Fruit fly (Drosophila melanogaster) whole organism, adult: ENCODE data around the gene CG13123.
A peak's percentile ranks its signal among the peaks of the same experiment; 100 is the strongest.

ENCODE experiments used
- CG11617 ChIP-seq: fragments of 200-800 bp; sonication (Bioruptor generic); optimal IDR thresholded peaks from 2 replicates; lab custom pipeline; 2017; ENCODE audit warnings: mild to moderate bottlenecking, missing biosample characterization, missing genetic modification reagents, missing genetic modification characterization
- CG12768 ChIP-seq: fragments of 200-800 bp; sonication (Bioruptor generic); optimal IDR thresholded peaks from 2 replicates; lab custom pipeline; 2017; ENCODE audit warnings: missing biosample characterization, missing genetic modification characterization, mild to moderate bottlenecking, moderate library complexity, missing genetic modification reagents
- CG14711 ChIP-seq: fragments of 200-800 bp; sonication (Bioruptor generic); optimal IDR thresholded peaks from 2 replicates; lab custom pipeline; 2018; ENCODE audit warnings: missing biosample characterization, mild to moderate bottlenecking, missing genetic modification characterization, moderate library complexity
- CG1620 ChIP-seq: fragments of 200-800 bp; sonication (Bioruptor generic); optimal IDR thresholded peaks from 2 replicates; lab custom pipeline; 2016; ENCODE audit warnings: missing biosample characterization, missing genetic modification characterization
- CG33017 ChIP-seq: fragments of 200-800 bp; sonication (Bioruptor generic); optimal IDR thresholded peaks from 2 replicates; lab custom pipeline; 2018; ENCODE audit warnings: missing biosample characterization, mild to moderate bottlenecking, missing genetic modification characterization, moderate library complexity
- CG5204 ChIP-seq: fragments of 200-800 bp; sonication (Bioruptor generic); optimal IDR thresholded peaks from 2 replicates; lab custom pipeline; 2016; ENCODE audit warnings: missing biosample characterization, missing genetic modification characterization
- CG7045 ChIP-seq: fragments of 200-800 bp; sonication (Bioruptor generic); optimal IDR thresholded peaks from 2 replicates; lab custom pipeline; 2017; ENCODE audit warnings: missing biosample characterization, mild to moderate bottlenecking, missing genetic modification characterization
- CG7101 ChIP-seq: fragments of 200-800 bp; sonication (Bioruptor generic); optimal IDR thresholded peaks from 2 replicates; lab custom pipeline; 2018; ENCODE audit warnings: missing biosample characterization, mild to moderate bottlenecking, missing genetic modification characterization, moderate library complexity
- Clk ChIP-seq: fragments of 200-800 bp; sonication (Bioruptor generic); optimal IDR thresholded peaks from 2 replicates; lab custom pipeline; 2017; ENCODE audit warnings: missing biosample characterization, missing genetic modification characterization
- Crg-1 ChIP-seq: fragments of 200-800 bp; sonication (Bioruptor generic); optimal IDR thresholded peaks from 2 replicates; lab custom pipeline; 2016; ENCODE audit warnings: missing biosample characterization, missing genetic modification characterization
- Hr96 ChIP-seq: fragments of 200-800 bp; sonication (Bioruptor generic); optimal IDR thresholded peaks from 2 replicates; lab custom pipeline; 2016; ENCODE audit warnings: missing biosample characterization, missing genetic modification characterization
- Mnt ChIP-seq: fragments of 200-800 bp; sonication (Bioruptor generic); optimal IDR thresholded peaks from 2 replicates; lab custom pipeline; 2016; ENCODE audit warnings: missing biosample characterization, mild to moderate bottlenecking, missing genetic modification characterization
- bab1 ChIP-seq: fragments of 200-800 bp; sonication (Bioruptor generic); optimal IDR thresholded peaks from 3 replicates; lab custom pipeline; 2019; ENCODE audit warnings: missing biosample characterization, mild to moderate bottlenecking, missing genetic modification characterization, moderate library complexity
- cic ChIP-seq: fragments of 200-800 bp; sonication (Bioruptor generic); optimal IDR thresholded peaks from 2 replicates; lab custom pipeline; 2017; ENCODE audit warnings: missing biosample characterization, mild to moderate bottlenecking, missing genetic modification characterization, moderate library complexity
- cnc ChIP-seq, 2 experiments: fragments of >200 bp; optimal IDR thresholded peaks; 2 replicates each; lab custom pipeline; 2017
- kay ChIP-seq: fragments of 200-800 bp; sonication (Bioruptor generic); peaks from one replicate; lab custom pipeline; 2016; ENCODE audit warnings: missing biosample characterization, missing genetic modification characterization, borderline replicate concordance
- ovo ChIP-seq: fragments of 200-800 bp; sonication (Bioruptor generic); optimal IDR thresholded peaks from 2 replicates; lab custom pipeline; 2016; ENCODE audit warnings: missing biosample characterization, missing genetic modification characterization
- pad ChIP-seq: fragments of 200-800 bp; sonication (Bioruptor generic); optimal IDR thresholded peaks from 3 replicates; lab custom pipeline; 2017; ENCODE audit warnings: missing biosample characterization, missing genetic modification characterization, mild to moderate bottlenecking, moderate library complexity, missing genetic modification reagents
- tj ChIP-seq: fragments of 200-800 bp; sonication (Bioruptor generic); optimal IDR thresholded peaks from 3 replicates; lab custom pipeline; 2017; ENCODE audit warnings: missing biosample characterization, mild to moderate bottlenecking, missing genetic modification characterization, moderate library complexity
- toe ChIP-seq: fragments of 200-800 bp; sonication (Bioruptor generic); optimal IDR thresholded peaks from 2 replicates; lab custom pipeline; 2016; ENCODE audit warnings: missing biosample characterization, missing genetic modification characterization

CG13123 gene

dm6 chr2L:9792945-9793344 lies at the start of gene CG13123:
Gene CG13123 (minus strand): TSS chr2L:9793107.
- TF ChIP-seq CG11617 (GFP tag; lab: Kevin White, UChicago) (no peak), CG14711 (tag; lab: Kevin White, UChicago) (peak; percentile 67), kay (GFP tag; lab: Kevin White, UChicago) (no peak), bab1 (peak; percentile 46), tj (GFP tag; lab: Kevin White, UChicago) (peak; percentile 34)

- no peak for TF ChIP-seq Mnt
- TF ChIP-seq CG12768 (GFP tag; lab: Kevin White, UChicago): no peak
- TF ChIP-seq CG7045 (GFP tag; lab: Kevin White, UChicago): no peak
- TF ChIP-seq CG14711 (tag; lab: Kevin White, UChicago): no peak
- TF ChIP-seq toe (GFP tag; lab: Kevin White, UChicago): no peak
- TF ChIP-seq ovo: no peak
- no peak for TF ChIP-seq pad (GFP tag; lab: Kevin White, UChicago)
- no peak for TF ChIP-seq tj (GFP tag; lab: Kevin White, UChicago)
- no peak for TF ChIP-seq CG1620
- TF ChIP-seq cic: no peak
- no peak for TF ChIP-seq CG7101 (tag; lab: Kevin White, UChicago)
- no peak for TF ChIP-seq cnc (optimal IDR thresholded peaks at IDR 0.05; lab: Kevin White, UChicago)
Observed at dm6 chr2L:9836767-9837166, 43.9 kb upstream of the CG13123 start.

- TF ChIP-seq tj (GFP tag; lab: Kevin White, UChicago): no peak
- no peak for TF ChIP-seq CG14711 (tag; lab: Kevin White, UChicago)
- no peak for TF ChIP-seq bab1
- no peak for TF ChIP-seq kay (GFP tag; lab: Kevin White, UChicago)
- no peak for TF ChIP-seq CG11617 (GFP tag; lab: Kevin White, UChicago)
- no peak for TF ChIP-seq CG33017 (tag; lab: Kevin White, UChicago)
- TF ChIP-seq CG5204 (GFP tag; lab: Kevin White, UChicago): no peak
- TF ChIP-seq toe (GFP tag; lab: Kevin White, UChicago): no peak
- no peak for TF ChIP-seq CG7101 (tag; lab: Kevin White, UChicago)
- no peak for TF ChIP-seq cnc (optimal IDR thresholded peaks at IDR 0.05; lab: Kevin White, UChicago)
- no peak for TF ChIP-seq ovo
Observed at dm6 chr2L:9828867-9829266, 36.0 kb upstream of the CG13123 start.

dm6 chr2L:9790535-9790992 lies 2.3 kb downstream of the CG13123 start, which contains the start of gene CG4036:
Gene CG4036 (plus strand): TSS chr2L:9790882.
- peak; percentile 1 for TF ChIP-seq Mnt
- peak; percentile 57 for TF ChIP-seq bab1
- peak; percentile 27 for TF ChIP-seq cic
- no peak for TF ChIP-seq CG12768 (GFP tag; lab: Kevin White, UChicago)
- peak; percentile 16 for TF ChIP-seq CG7101 (tag; lab: Kevin White, UChicago)
- TF ChIP-seq Clk (GFP tag; lab: Kevin White, UChicago): no peak
- peak; percentile 62 for TF ChIP-seq tj (GFP tag; lab: Kevin White, UChicago)
- no peak for TF ChIP-seq pad (GFP tag; lab: Kevin White, UChicago)
- peak; percentile 85 to 94 for TF ChIP-seq cnc (optimal IDR thresholded peaks at IDR 0.05; lab: Kevin White, UChicago)
- TF ChIP-seq kay (GFP tag; lab: Kevin White, UChicago): no peak

- TF ChIP-seq tj (GFP tag; lab: Kevin White, UChicago): peak; percentile 40
- no peak for TF ChIP-seq CG14711 (tag; lab: Kevin White, UChicago)
- TF ChIP-seq CG7045 (GFP tag; lab: Kevin White, UChicago): peak; percentile 38
- no peak for TF ChIP-seq Clk (GFP tag; lab: Kevin White, UChicago)
- peak; percentile 56 for TF ChIP-seq CG11617 (GFP tag; lab: Kevin White, UChicago)
- TF ChIP-seq Hr96 (GFP tag; lab: Kevin White, UChicago): no peak
- peak; percentile 78 for TF ChIP-seq cic
- TF ChIP-seq CG5204 (GFP tag; lab: Kevin White, UChicago): no peak
- peak; percentile 55 for TF ChIP-seq CG12768 (GFP tag; lab: Kevin White, UChicago)
- peak; percentile 31 for TF ChIP-seq CG7101 (tag; lab: Kevin White, UChicago)
- TF ChIP-seq toe (GFP tag; lab: Kevin White, UChicago): no peak
- TF ChIP-seq kay (GFP tag; lab: Kevin White, UChicago): no peak
- no peak for TF ChIP-seq ovo
- no peak for TF ChIP-seq bab1
- peak; percentile 79 for TF ChIP-seq Mnt
- TF ChIP-seq Crg-1: peak; percentile 2
- peak; percentile 17 for TF ChIP-seq CG1620
- TF ChIP-seq cnc (optimal IDR thresholded peaks at IDR 0.05; lab: Kevin White, UChicago): no peak
- TF ChIP-seq pad (GFP tag; lab: Kevin White, UChicago): peak; percentile 14
- TF ChIP-seq CG33017 (tag; lab: Kevin White, UChicago): peak; percentile 48
Observed at dm6 chr2L:9785917-9786432, 6.9 kb downstream of the CG13123 start.

- TF ChIP-seq Crg-1 (no peak), kay (GFP tag; lab: Kevin White, UChicago) (no peak), Clk (GFP tag; lab: Kevin White, UChicago) (no peak), CG12768 (GFP tag; lab: Kevin White, UChicago) (no peak), CG14711 (tag; lab: Kevin White, UChicago) (no peak)
Observed at dm6 chr2L:9784468-9784867, 8.4 kb downstream of the CG13123 start.

dm6 chr2L:9783130-9783529 lies 9.8 kb downstream of the CG13123 start:
- TF ChIP-seq CG12768 (GFP tag; lab: Kevin White, UChicago) (no peak), ovo (no peak)
